Worm (Caenorhabditis elegans) whole organism, late embryonic: Measurements from ENCODE around the gene F49E11.2.

ENCODE experiments used
- C08G9.2 ChIP-seq: sonication (generic microtip); optimal IDR thresholded peaks from 2 replicates; lab custom pipeline; 2016; ENCODE audit warnings: mild to moderate bottlenecking, missing genetic modification characterization, moderate library complexity, missing compliant biosample characterization
- C38D4.7 ChIP-seq: fragments of 200-800 bp; sonication (Bioruptor generic); optimal IDR thresholded peaks from 2 replicates; lab custom pipeline; 2018; ENCODE audit warnings: mild to moderate bottlenecking, missing genetic modification characterization, moderate library complexity, missing compliant biosample characterization
- K02D7.2 ChIP-seq: sonication (generic microtip); optimal IDR thresholded peaks from 2 replicates; lab custom pipeline; 2017; ENCODE audit warnings: mild to moderate bottlenecking, missing genetic modification characterization, missing compliant biosample characterization
- Y22D7AL.16 ChIP-seq: sonication (generic microtip); optimal IDR thresholded peaks from 2 replicates; lab custom pipeline; 2016; ENCODE audit warnings: missing genetic modification characterization, missing compliant biosample characterization
- ama-1 ChIP-seq: fragments of 150-350 bp; optimal IDR thresholded peaks from 2 replicates; lab custom pipeline; 2014
- ceh-14 ChIP-seq: sonication (generic microtip); optimal IDR thresholded peaks from 2 replicates; lab custom pipeline; 2016; ENCODE audit warnings: missing genotype, missing genetic modification characterization, missing compliant biosample characterization
- ceh-18 ChIP-seq: sonication (generic microtip); optimal IDR thresholded peaks from 2 replicates; lab custom pipeline; 2016; ENCODE audit warnings: missing genetic modification characterization, missing compliant biosample characterization
- ceh-24 ChIP-seq: sonication (generic microtip); optimal IDR thresholded peaks from 2 replicates; lab custom pipeline; 2016; ENCODE audit warnings: mild to moderate bottlenecking, missing genetic modification characterization, missing compliant biosample characterization
- ceh-30 ChIP-seq: fragments of 150-350 bp; optimal IDR thresholded peaks from 2 replicates; lab custom pipeline; 2014; ENCODE audit warnings: missing biosample characterization, missing genetic modification characterization
- ceh-34 ChIP-seq: sonication (generic microtip); optimal IDR thresholded peaks from 2 replicates; lab custom pipeline; 2016; ENCODE audit warnings: mild to moderate bottlenecking, missing genetic modification characterization, missing compliant biosample characterization
- ceh-9 ChIP-seq: sonication (generic microtip); optimal IDR thresholded peaks from 2 replicates; lab custom pipeline; 2016; ENCODE audit warnings: mild to moderate bottlenecking, missing genetic modification characterization, inconsistent platforms, missing compliant biosample characterization
- che-1 ChIP-seq: sonication (generic microtip); optimal IDR thresholded peaks from 2 replicates; lab custom pipeline; 2016; ENCODE audit warnings: mild to moderate bottlenecking, missing genetic modification characterization, missing compliant biosample characterization
- dve-1 ChIP-seq: sonication (generic microtip); optimal IDR thresholded peaks from 2 replicates; lab custom pipeline; 2017; ENCODE audit warnings: antibody characterized with exemption, mild to moderate bottlenecking, missing genetic modification characterization, missing compliant biosample characterization
- eyg-1 ChIP-seq: sonication (generic microtip); optimal IDR thresholded peaks from 2 replicates; lab custom pipeline; 2016; ENCODE audit warnings: missing genotype, missing genetic modification characterization, missing compliant biosample characterization
- fkh-10 ChIP-seq: fragments of 150-350 bp; optimal IDR thresholded peaks from 2 replicates; lab custom pipeline; 2014; ENCODE audit warnings: missing biosample characterization, missing genetic modification reagents, missing genetic modification characterization
- gmeb-2 ChIP-seq: sonication (generic microtip); optimal IDR thresholded peaks from 2 replicates; lab custom pipeline; 2016; ENCODE audit warnings: missing genetic modification characterization, inconsistent platforms, missing compliant biosample characterization
- hlh-15 ChIP-seq: sonication (generic microtip); optimal IDR thresholded peaks from 2 replicates; lab custom pipeline; 2016; ENCODE audit warnings: missing genetic modification characterization, missing compliant biosample characterization
- hlh-30 ChIP-seq: sonication (generic microtip); optimal IDR thresholded peaks from 2 replicates; lab custom pipeline; 2017; ENCODE audit warnings: antibody characterized with exemption, missing genetic modification characterization, missing compliant biosample characterization; ENCODE audit not compliant: insufficient read depth
- hlh-8 ChIP-seq: sonication (generic microtip); optimal IDR thresholded peaks from 2 replicates; lab custom pipeline; 2016; ENCODE audit warnings: missing genotype, missing genetic modification characterization, missing compliant biosample characterization
- lin-11 ChIP-seq: fragments of 200-800 bp; sonication (Bioruptor generic); optimal IDR thresholded peaks from 2 replicates; lab custom pipeline; 2018; ENCODE audit warnings: mild to moderate bottlenecking, missing genetic modification characterization, missing compliant biosample characterization
- mec-3 ChIP-seq: sonication (generic microtip); optimal IDR thresholded peaks from 2 replicates; lab custom pipeline; 2016; ENCODE audit warnings: borderline replicate concordance, missing genetic modification characterization, missing compliant biosample characterization
- odd-2 ChIP-seq: sonication (generic microtip); optimal IDR thresholded peaks from 2 replicates; lab custom pipeline; 2017; ENCODE audit warnings: antibody characterized with exemption, mild to moderate bottlenecking, missing genetic modification characterization, missing compliant biosample characterization
- pag-3 ChIP-seq: sonication (generic microtip); optimal IDR thresholded peaks from 2 replicates; lab custom pipeline; 2016; ENCODE audit warnings: missing compliant biosample characterization, missing genetic modification characterization, borderline replicate concordance
- pat-9 ChIP-seq: fragments of 200-800 bp; sonication (Bioruptor generic); optimal IDR thresholded peaks from 2 replicates; lab custom pipeline; 2018; ENCODE audit warnings: mild to moderate bottlenecking, missing genetic modification characterization, moderate library complexity, missing compliant biosample characterization
- pax-1 ChIP-seq: fragments of 150-350 bp; optimal IDR thresholded peaks from 2 replicates; lab custom pipeline; 2014; ENCODE audit warnings: missing biosample characterization, missing genetic modification characterization
- pha-2 ChIP-seq: sonication (generic microtip); optimal IDR thresholded peaks from 2 replicates; lab custom pipeline; 2017; ENCODE audit warnings: mild to moderate bottlenecking, missing genetic modification characterization, missing compliant biosample characterization
- pros-1 ChIP-seq: fragments of 150-350 bp; optimal IDR thresholded peaks from 2 replicates; lab custom pipeline; 2014; ENCODE audit warnings: missing biosample characterization, missing genetic modification reagents, missing genetic modification characterization
- rnt-1 ChIP-seq: sonication (generic microtip); optimal IDR thresholded peaks from 2 replicates; lab custom pipeline; 2016; ENCODE audit warnings: missing genetic modification characterization, missing compliant biosample characterization
- sdc-2 ChIP-seq: sonication (generic microtip); optimal IDR thresholded peaks from 2 replicates; lab custom pipeline; 2016; ENCODE audit warnings: missing genotype, missing genetic modification characterization, missing compliant biosample characterization
- sox-2 ChIP-seq: fragments of 200-800 bp; sonication (Bioruptor generic); IDR thresholded peaks from 2 replicates; pipeline ENCODE4 v1.3.6; 2022; ENCODE audit warnings: missing genetic modification reagents, missing genetic modification characterization, missing compliant biosample characterization
- sox-4 ChIP-seq: sonication (generic microtip); optimal IDR thresholded peaks from 2 replicates; lab custom pipeline; 2017; ENCODE audit warnings: mild to moderate bottlenecking, missing genetic modification characterization, inconsistent platforms, missing compliant biosample characterization
- ttx-3 ChIP-seq: sonication (generic microtip); optimal IDR thresholded peaks from 2 replicates; lab custom pipeline; 2016; ENCODE audit warnings: missing genetic modification reagents, missing genetic modification characterization, missing compliant biosample characterization
- unc-42 ChIP-seq: sonication (generic microtip); optimal IDR thresholded peaks from 2 replicates; lab custom pipeline; 2016; ENCODE audit warnings: missing genotype, missing genetic modification characterization, missing compliant biosample characterization
- unc-55 ChIP-seq: sonication (generic microtip); optimal IDR thresholded peaks from 2 replicates; lab custom pipeline; 2017; ENCODE audit warnings: missing biosample characterization, missing genetic modification reagents, missing genetic modification characterization
- unc-86 ChIP-seq: sonication (generic microtip); optimal IDR thresholded peaks from 2 replicates; lab custom pipeline; 2016; ENCODE audit warnings: missing genetic modification characterization, missing compliant biosample characterization
- zip-5 ChIP-seq: sonication (generic microtip); optimal IDR thresholded peaks from 2 replicates; lab custom pipeline; 2016; ENCODE audit warnings: missing genetic modification characterization, missing compliant biosample characterization

The F49E11.2 gene

DNA sequence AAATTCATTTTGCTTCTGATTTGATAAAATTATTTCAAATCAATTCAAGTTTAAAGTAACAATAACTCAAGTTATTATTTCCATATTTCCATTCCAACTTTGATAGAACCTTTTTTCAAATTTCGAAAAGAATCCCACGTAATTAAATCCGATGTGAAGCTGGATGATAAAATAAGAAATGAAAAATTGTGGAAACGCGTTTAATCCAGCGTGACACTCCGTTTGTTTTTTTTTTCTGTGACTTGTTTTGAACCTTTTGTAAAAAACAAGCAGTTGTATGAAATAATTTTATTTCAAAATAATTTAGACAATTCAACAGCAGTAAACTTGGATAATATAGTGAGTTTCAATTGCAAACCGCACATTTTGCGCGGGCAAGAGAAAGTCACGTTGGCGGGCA, 13.8 kb upstream of the F49E11.2 start, which contains the start of gene F49E11.7:
F49E11.7 (plus strand) TSS at position 301 of the 400 bp plus-strand sequence.
- TF ChIP-seq unc-55 (no peak), pag-3 (tag; lab: Kevin White, UChicago) (no peak), rnt-1 (tag; lab: Kevin White, UChicago) (no peak), ceh-9 (tag; lab: Kevin White, UChicago) (no peak), pha-2 (tag; lab: Kevin White, UChicago) (no peak), pros-1 (no peak), hlh-30 (tag; lab: Kevin White, UChicago) (no peak), K02D7.2 (tag; lab: Kevin White, UChicago) (no peak)

DNA sequence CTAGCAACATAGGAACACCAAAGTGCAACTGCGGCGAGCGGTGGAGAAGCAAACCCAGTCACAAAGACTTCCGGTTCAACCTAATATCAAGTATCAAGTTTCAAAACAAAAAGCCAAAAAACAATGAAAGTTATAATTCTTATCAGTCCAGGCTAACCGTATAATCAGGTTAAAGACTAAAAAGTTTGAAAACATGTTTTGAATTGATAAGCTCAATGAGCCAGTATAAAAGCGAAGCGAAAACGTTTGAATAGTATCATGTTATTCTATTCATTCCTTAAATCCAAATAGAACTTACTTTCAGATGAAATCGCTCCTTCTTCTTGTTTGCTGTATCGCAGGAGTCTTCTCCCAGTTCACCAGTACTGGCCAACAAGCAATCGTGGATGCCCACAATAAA, 12.3 kb upstream of the F49E11.2 start, which contains the start of gene scl-11:
scl-11 (plus strand) TSS at position 301 of the 400 bp plus-strand sequence.
- TF ChIP-seq unc-86 (no peak), rnt-1 (tag; lab: Kevin White, UChicago) (no peak), hlh-15 (tag; lab: Kevin White, UChicago) (no peak), sox-2 (GFP tag; lab: Robert Waterston, UW) (no peak), Y22D7AL.16 (no peak), gmeb-2 (no peak), hlh-30 (tag; lab: Kevin White, UChicago) (no peak), dve-1 (tag; lab: Kevin White, UChicago) (no peak)
- TF ChIP-seq, all 69 proteins: peak for 0

DNA sequence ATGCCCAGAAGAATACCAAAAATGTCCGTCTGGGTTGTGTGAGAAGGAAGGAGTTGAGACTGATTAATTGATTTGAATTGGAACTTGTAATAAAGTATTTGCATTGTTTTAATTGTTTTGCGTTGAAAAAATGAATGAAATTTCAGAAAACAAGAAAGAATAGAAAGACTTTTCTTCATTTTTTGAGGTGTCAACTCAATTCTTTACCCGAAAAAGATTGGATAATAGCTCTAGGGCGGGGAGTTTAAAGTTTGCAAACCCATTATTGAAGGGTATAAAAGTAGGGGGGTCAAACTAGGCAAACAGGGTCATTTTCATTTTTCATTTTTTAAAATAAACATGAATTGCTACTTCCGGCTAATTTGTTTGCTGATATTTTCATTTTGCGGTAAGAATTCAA, 9.4 kb upstream of the F49E11.2 start, which contains the start of gene scl-10:
scl-10 (plus strand) TSS at position 301 of the 400 bp plus-strand sequence.
- no peak for TF ChIP-seq ceh-18 (tag; lab: Kevin White, UChicago)
- no peak for TF ChIP-seq pat-9
- no peak for TF ChIP-seq ceh-34

ce11 chrIV:13046848-13047247, 8.1 kb upstream of the F49E11.2 start, which contains the start of gene scl-9:
TSS of gene scl-9 (plus strand) at chrIV:13047148.
- TF ChIP-seq C38D4.7 = no peak
- TF ChIP-seq pax-1 = no peak
- TF ChIP-seq fkh-10 = no peak
- no peak for TF ChIP-seq ceh-30 (tag; lab: Kevin White, UChicago)
- TF ChIP-seq eyg-1 (tag; lab: Kevin White, UChicago) = no peak
- TF ChIP-seq sdc-2 (tag; lab: Kevin White, UChicago) = no peak
- no peak for TF ChIP-seq ttx-3 (tag; lab: Kevin White, UChicago)
- TF ChIP-seq lin-11 = no peak
- no peak for TF ChIP-seq hlh-30 (tag; lab: Kevin White, UChicago)
- no peak for TF ChIP-seq ceh-14 (tag; lab: Kevin White, UChicago)
- TF ChIP-seq ceh-24 (tag; lab: Kevin White, UChicago) = no peak
- TF ChIP-seq zip-5 (tag; lab: Kevin White, UChicago) = no peak
- no peak for TF ChIP-seq odd-2 (tag; lab: Kevin White, UChicago)
- TF ChIP-seq ama-1 (lab: Kevin White, UChicago) = no peak
- TF ChIP-seq pat-9 = no peak

ce11 chrIV:13044980-13045379, 6.2 kb upstream of the F49E11.2 start:
- TF ChIP-seq che-1 (no peak), sox-4 (tag; lab: Kevin White, UChicago) (no peak), ceh-24 (tag; lab: Kevin White, UChicago) (no peak), mec-3 (tag; lab: Kevin White, UChicago) (no peak), hlh-8 (tag; lab: Kevin White, UChicago) (no peak), gmeb-2 (no peak), C08G9.2 (tag; lab: Kevin White, UChicago) (no peak), dve-1 (tag; lab: Kevin White, UChicago) (no peak), ama-1 (lab: Kevin White, UChicago) (no peak), unc-42 (tag; lab: Kevin White, UChicago) (no peak), ceh-34 (no peak)
